Fruit fly (Drosophila melanogaster) whole organism, pupa: ENCODE data around the gene spir.

ENCODE experiments used
- CG12605 ChIP-seq: fragments of 200-800 bp; sonication (Bioruptor generic); IDR thresholded peaks from 2 replicates; pipeline ENCODE4 v1.3.6; 2022; ENCODE audit warnings: missing biosample characterization, missing genetic modification characterization
- CG15710 ChIP-seq: fragments of 200-800 bp; sonication (Bioruptor generic); optimal IDR thresholded peaks from 2 replicates; lab custom pipeline; 2018; ENCODE audit warnings: missing biosample characterization, mild to moderate bottlenecking, missing genetic modification characterization, moderate library complexity
- D1 ChIP-seq: fragments of 200-800 bp; sonication (Bioruptor generic); optimal IDR thresholded peaks from 2 replicates; lab custom pipeline; 2018; ENCODE audit warnings: missing biosample characterization, mild to moderate bottlenecking, missing genetic modification characterization, moderate library complexity
- EcR ChIP-seq: fragments of 200-800 bp; sonication (Bioruptor generic); optimal IDR thresholded peaks from 3 replicates; lab custom pipeline; 2019; ENCODE audit warnings: missing biosample characterization, missing genetic modification characterization, mild to moderate bottlenecking, moderate library complexity, missing genetic modification reagents
- gl ChIP-seq: fragments of 200-800 bp; sonication (Bioruptor generic); optimal IDR thresholded peaks from 2 replicates; lab custom pipeline; 2018; ENCODE audit warnings: missing biosample characterization, mild to moderate bottlenecking, missing genetic modification characterization

dm6 chr2L:20294393-20294792, 16.6 kb upstream of the spir start, which contains the start of gene CG12617:
- TF ChIP-seq CG15710 (no peak), gl (no peak), D1 (tag; lab: Kevin White, UChicago) (no peak), EcR (GFP tag; lab: Kevin White, UChicago) (no peak), CG12605 (GFP tag; lab: Robert Waterston, UW) (no peak)
